Fruit fly (Drosophila melanogaster): ENCODE measurements around the gene CG3706.
A peak's percentile ranks its signal among the peaks of the same experiment; 100 is the strongest.

DNA sequence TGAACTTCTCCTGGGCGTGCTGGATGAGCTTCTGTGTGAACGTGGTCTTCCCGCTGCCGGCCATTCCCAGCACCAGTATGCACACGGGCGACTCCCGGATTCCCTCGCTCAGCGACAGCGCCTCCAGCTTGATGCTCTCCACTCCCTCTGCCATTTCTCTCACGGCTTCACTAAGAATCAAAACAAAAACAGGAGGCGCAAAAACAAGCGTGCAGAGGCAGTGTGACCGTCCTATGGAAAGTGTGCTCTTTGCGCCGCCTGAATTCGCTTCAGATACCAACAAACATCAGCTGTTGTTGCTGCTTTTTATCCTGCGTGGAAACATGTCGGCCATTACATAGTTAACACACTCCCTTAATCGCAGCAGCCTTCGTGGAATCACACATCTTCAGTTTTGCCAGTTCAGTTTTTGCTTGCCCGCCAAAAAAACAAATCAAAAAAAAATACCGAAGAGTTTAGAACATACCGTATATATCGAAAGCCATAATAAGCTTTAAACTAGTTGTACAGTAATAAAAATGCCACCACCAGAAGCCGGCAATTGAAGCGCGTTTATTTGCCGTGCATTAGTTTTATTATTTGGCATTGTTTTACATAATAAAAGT is 8.4 kb upstream of the CG3706 start, which contains the start of the genes CG3704 and mus81:
- TF ChIP-seq Rel (GFP tag; optimal IDR thresholded peaks at IDR 0.05) (no peak), Rel (tag; optimal IDR thresholded peaks at IDR 0.05) (no peak), Dfd (GFP tag; optimal IDR thresholded peaks at IDR 0.05) (no peak), OdsH (GFP tag; optimal IDR thresholded peaks at IDR 0.05) (no peak), dsf (GFP tag; optimal IDR thresholded peaks at IDR 0.05; ENCODE audit: borderline replicate concordance) (no peak), usp (GFP tag; optimal IDR thresholded peaks at IDR 0.05) (no peak), br (GFP tag; optimal IDR thresholded peaks at IDR 0.05) (no peak), tai (GFP tag; optimal IDR thresholded peaks at IDR 0.05) (no peak), Myc (optimal IDR thresholded peaks at IDR 0.05) (no peak), jim (GFP tag; optimal IDR thresholded peaks at IDR 0.05) (no peak), Hr78 (GFP tag; optimal IDR thresholded peaks at IDR 0.05) (no peak), Sp1 (GFP tag; optimal IDR thresholded peaks at IDR 0.05) (no peak), h (GFP tag; optimal IDR thresholded peaks at IDR 0.05) (no peak), psq (GFP tag; optimal IDR thresholded peaks at IDR 0.05) (peak; percentile 4)

Data from whole organism, wandering third instar larva.